Worm (Caenorhabditis elegans): ENCODE measurements around the gene tbc-8.
A peak's percentile ranks its signal among the peaks of the same experiment; 100 is the strongest.

DNA sequence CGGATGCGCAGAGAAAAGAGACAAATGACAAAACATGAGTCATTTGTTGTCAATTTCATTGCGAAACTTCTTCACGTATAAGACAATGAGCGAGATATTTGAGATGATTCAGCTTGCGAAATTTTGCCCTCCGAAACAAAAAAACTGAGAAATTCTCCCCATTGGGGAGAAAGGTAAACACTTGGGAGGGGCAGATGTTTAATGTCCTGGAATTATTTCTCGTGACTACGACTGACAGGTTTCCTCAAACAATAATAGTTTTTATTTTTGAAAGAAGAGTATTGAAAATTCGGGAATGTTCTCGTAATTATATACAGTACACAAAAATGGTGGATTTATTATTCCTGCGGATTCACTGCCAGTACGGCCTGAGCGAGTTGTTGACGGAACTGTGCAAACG lies 33.5 kb upstream of the tbc-8 start:
- TF ChIP-seq pqm-1 (tag; optimal IDR thresholded peaks at IDR 0.05) (no peak), daf-19 (GFP tag; conservative IDR thresholded peaks at IDR 0.05) (no peak), fkh-10 (GFP tag; optimal IDR thresholded peaks at IDR 0.05) (no peak), lin-15B (tag; optimal IDR thresholded peaks at IDR 0.05) (no peak), lin-29 (GFP tag; IDR thresholded peaks at IDR 0.05) (no peak), F49E8.2 (tag; optimal IDR thresholded peaks at IDR 0.05; ENCODE audit: borderline replicate concordance) (no peak), nhr-111 (GFP tag; optimal IDR thresholded peaks at IDR 0.05) (no peak), skn-1 (tag; optimal IDR thresholded peaks at IDR 0.05) (no peak), mep-1 (tag; optimal IDR thresholded peaks at IDR 0.05) (peak; percentile 1), unc-62 (GFP tag; optimal IDR thresholded peaks at IDR 0.05 in 1 of 2) (no peak), unc-62 (tag; optimal IDR thresholded peaks at IDR 0.05) (no peak), hlh-11 (tag; optimal IDR thresholded peaks at IDR 0.05) (peak; percentile 29), aha-1 (tag) (peak; percentile 31), nhr-11 (tag; optimal IDR thresholded peaks at IDR 0.05) (no peak), dve-1 (tag; optimal IDR thresholded peaks at IDR 0.05; ENCODE audit: insufficient read depth) (peak; percentile 26)

Data from whole organism, L4 larva.